Worm (Caenorhabditis elegans) whole organism, L1 larva: ENCODE measurements around the gene F36D3.14.

Source experiments
- aha-1 ChIP-seq: fragments of 150-350 bp; optimal IDR thresholded peaks from 2 replicates; lab custom pipeline; 2014; ENCODE audit warnings: missing biosample characterization, missing genetic modification characterization
- aly-2 ChIP-seq: fragments of 150-350 bp; optimal IDR thresholded peaks from 2 replicates; lab custom pipeline; 2014; ENCODE audit warnings: missing biosample characterization, missing genetic modification characterization
- ama-1 ChIP-seq: fragments of 150-350 bp; optimal IDR thresholded peaks from 2 replicates; lab custom pipeline; 2014
- lin-15B ChIP-seq: fragments of 150-350 bp; sonication (generic microtip); optimal IDR thresholded peaks from 3 replicates; lab custom pipeline; 2014; ENCODE audit warnings: missing biosample characterization, missing genetic modification characterization
- lsy-2 ChIP-seq, 2 experiments: fragments of 150-350 bp; optimal IDR thresholded peaks; 2 replicates each; lab custom pipeline; 2014; ENCODE audit warnings: missing biosample characterization in 2 of 2, missing genetic modification characterization in 2 of 2
- nhr-28 ChIP-seq: fragments of 150-350 bp; optimal IDR thresholded peaks from 2 replicates; lab custom pipeline; 2014; ENCODE audit warnings: missing biosample characterization, missing genetic modification characterization
- nhr-71 ChIP-seq: sonication (generic microtip); optimal IDR thresholded peaks from 2 replicates; lab custom pipeline; 2016; ENCODE audit warnings: mild to moderate bottlenecking, missing genetic modification characterization, moderate library complexity, missing compliant biosample characterization
- pqm-1 ChIP-seq: sonication (generic microtip); optimal IDR thresholded peaks from 3 replicates; lab custom pipeline; 2017; ENCODE audit warnings: missing biosample characterization, missing genetic modification characterization
- unc-98 ChIP-seq: fragments of 200-800 bp; sonication (Bioruptor generic); IDR thresholded peaks from 2 replicates; pipeline ENCODE4 v1.3.6; 2022; ENCODE audit warnings: missing genetic modification characterization, missing compliant biosample characterization
- zag-1 ChIP-seq: fragments of 150-350 bp; optimal IDR thresholded peaks from 2 replicates; lab custom pipeline; 2014; ENCODE audit warnings: missing biosample characterization, missing genetic modification characterization

ce11 chrV:16535172-16535571 lies 32.1 kb upstream of the F36D3.14 start, which contains the start of gene Y32B12B.8:
- TF ChIP-seq pqm-1 (tag; lab: Kevin White, UChicago) (no peak), nhr-71 (no peak), aha-1 (tag; lab: Kevin White, UChicago) (no peak), nhr-28 (no peak), unc-98 (no peak), lin-15B (tag; lab: Kevin White, UChicago) (no peak), aly-2 (tag; lab: Kevin White, UChicago) (no peak), zag-1 (no peak), ama-1 (no peak), lsy-2 (tag; optimal IDR thresholded peaks at IDR 0.05; lab: Kevin White, UChicago) (no peak)
